Worm (Caenorhabditis elegans) whole organism, young adult: Measurements from ENCODE around the gene K01A12.2.

Experiments used
- ccch-3 ChIP-seq: fragments of 200-800 bp; sonication (Bioruptor generic); optimal IDR thresholded peaks from 2 replicates; lab custom pipeline; 2018; ENCODE audit warnings: mild to moderate bottlenecking, missing genetic modification characterization, missing compliant biosample characterization
- rpc-1 ChIP-seq, 2 experiments: fragments of 150-350 bp in 1 of 2; sonication (generic microtip) in 1 of 2; optimal IDR thresholded peaks; 2 replicates each; lab custom pipeline; 2014 to 2018; ENCODE audit warnings: missing biosample characterization in 1 of 2, missing genetic modification characterization in 1 of 2, missing genetic modification reagents in 1 of 2, missing genotype in 1 of 2

ce11 chrX:8648582-8648981, 35.4 kb downstream of the K01A12.2 start:
- TF ChIP-seq ccch-3 = no peak
- TF ChIP-seq rpc-1 (optimal IDR thresholded peaks at IDR 0.05; lab: Kevin White, UChicago) = no peak
- no peak for TF ChIP-seq rpc-1 (tag; optimal IDR thresholded peaks at IDR 0.05; lab: Kevin White, UChicago)
